Worm (Caenorhabditis elegans) whole organism, L1 larva: Measurements from ENCODE around the gene anoh-2.
A peak's percentile ranks its signal among the peaks of the same experiment; 100 is the strongest.

ENCODE experiments used
- C34B4.2 ChIP-seq: sonication (generic microtip); optimal IDR thresholded peaks from 2 replicates; lab custom pipeline; 2017; ENCODE audit warnings: mild to moderate bottlenecking, missing genetic modification characterization, missing compliant biosample characterization
- aha-1 ChIP-seq: fragments of 150-350 bp; optimal IDR thresholded peaks from 2 replicates; lab custom pipeline; 2014; ENCODE audit warnings: missing biosample characterization, missing genetic modification characterization
- alr-1 ChIP-seq: fragments of 200-800 bp; sonication (Bioruptor generic); optimal IDR thresholded peaks from 2 replicates; lab custom pipeline; 2018; ENCODE audit warnings: borderline replicate concordance, mild to moderate bottlenecking, missing genetic modification characterization, missing compliant biosample characterization
- aly-2 ChIP-seq: fragments of 150-350 bp; optimal IDR thresholded peaks from 2 replicates; lab custom pipeline; 2014; ENCODE audit warnings: missing biosample characterization, missing genetic modification characterization
- ceh-63 ChIP-seq: fragments of 200-800 bp; sonication (Bioruptor generic); optimal IDR thresholded peaks from 2 replicates; lab custom pipeline; 2018; ENCODE audit warnings: mild to moderate bottlenecking, missing genetic modification characterization, missing compliant biosample characterization
- ceh-8 ChIP-seq: fragments of 200-800 bp; sonication (Bioruptor generic); optimal IDR thresholded peaks from 2 replicates; lab custom pipeline; 2018; ENCODE audit warnings: mild to moderate bottlenecking, missing genetic modification characterization, moderate library complexity, missing compliant biosample characterization
- ceh-82 ChIP-seq, 3 experiments: fragments of 150-350 bp in 1 of 3; sonication (generic microtip) in 2 of 3; optimal IDR thresholded peaks; 2 replicates each; lab custom pipeline; 2014 to 2017; ENCODE audit warnings: missing biosample characterization in 3 of 3, missing genetic modification characterization in 3 of 3
- ceh-88 ChIP-seq: fragments of 200-800 bp; sonication (Bioruptor generic); IDR thresholded peaks from 2 replicates; pipeline ENCODE4 v1.3.6; 2022; ENCODE audit warnings: missing genetic modification characterization, missing compliant biosample characterization
- dpl-1 ChIP-seq, 3 experiments: fragments of 150-350 bp in 2 of 3; sonication (generic microtip) in 1 of 3; optimal IDR thresholded peaks; 2 replicates each; lab custom pipeline; 2014 to 2017; ENCODE audit warnings: missing biosample characterization in 3 of 3, missing genetic modification characterization in 3 of 3, missing genetic modification reagents in 3 of 3
- dsc-1 ChIP-seq: sonication (generic microtip); optimal IDR thresholded peaks from 2 replicates; lab custom pipeline; 2016; ENCODE audit warnings: mild to moderate bottlenecking, missing genetic modification characterization, missing compliant biosample characterization
- efl-3 ChIP-seq: fragments of 200-800 bp; sonication (Bioruptor generic); optimal IDR thresholded peaks from 2 replicates; lab custom pipeline; 2018; ENCODE audit warnings: mild to moderate bottlenecking, missing genetic modification characterization, missing compliant biosample characterization
- egl-27 ChIP-seq, 2 experiments: fragments of 150-350 bp in 1 of 2; sonication (generic microtip); optimal IDR thresholded peaks; 3 replicates each; lab custom pipeline; 2017 to 2018; ENCODE audit warnings: missing biosample characterization in 2 of 2, missing genetic modification characterization in 2 of 2, missing genetic modification reagents in 2 of 2
- elt-3 ChIP-seq, 6 experiments: fragments of 150-350 bp in 1 of 6; sonication (generic microtip); optimal IDR thresholded peaks; 2 replicates each; lab custom pipeline; 2017 to 2018; ENCODE audit warnings: missing biosample characterization in 6 of 6, missing genetic modification characterization in 6 of 6, inconsistent platforms in 1 of 6
- fkh-10 ChIP-seq: sonication (generic microtip); optimal IDR thresholded peaks from 2 replicates; lab custom pipeline; 2017; ENCODE audit warnings: missing biosample characterization, missing genetic modification reagents, missing genetic modification characterization
- fkh-4 ChIP-seq: sonication (generic microtip); optimal IDR thresholded peaks from 2 replicates; lab custom pipeline; 2016; ENCODE audit warnings: missing compliant biosample characterization, missing genetic modification characterization, borderline replicate concordance
- hlh-17 ChIP-seq: fragments of 200-800 bp; sonication (Bioruptor generic); optimal IDR thresholded peaks from 2 replicates; lab custom pipeline; 2018; ENCODE audit warnings: missing genetic modification characterization, mild to moderate bottlenecking, missing compliant biosample characterization, moderate library complexity, borderline replicate concordance
- irx-1 ChIP-seq: sonication (generic microtip); optimal IDR thresholded peaks from 2 replicates; lab custom pipeline; 2016; ENCODE audit warnings: missing genetic modification characterization, missing compliant biosample characterization
- isw-1 ChIP-seq: fragments of 200-800 bp; sonication (Bioruptor generic); IDR thresholded peaks from 2 replicates; pipeline ENCODE4 v1.3.6; 2022; ENCODE audit warnings: missing genetic modification characterization, missing compliant biosample characterization
- jun-1 ChIP-seq: fragments of 150-350 bp; optimal IDR thresholded peaks from 2 replicates; lab custom pipeline; 2014; ENCODE audit warnings: missing biosample characterization, missing genetic modification reagents, missing genetic modification characterization
- lin-13 ChIP-seq: fragments of 150-350 bp; optimal IDR thresholded peaks from 2 replicates; lab custom pipeline; 2014; ENCODE audit warnings: missing biosample characterization, missing genetic modification reagents, missing genetic modification characterization
- lin-14 ChIP-seq: fragments of 200-800 bp; sonication (Bioruptor generic); optimal IDR thresholded peaks from 2 replicates; lab custom pipeline; 2018; ENCODE audit warnings: mild to moderate bottlenecking, missing genetic modification characterization, moderate library complexity, missing compliant biosample characterization
- lin-15B ChIP-seq: fragments of 150-350 bp; sonication (generic microtip); optimal IDR thresholded peaks from 3 replicates; lab custom pipeline; 2014; ENCODE audit warnings: missing biosample characterization, missing genetic modification characterization
- lin-35 ChIP-seq, 2 experiments: fragments of 150-350 bp; optimal IDR thresholded peaks; 2 replicates each; lab custom pipeline; 2014; ENCODE audit warnings: missing biosample characterization in 2 of 2, missing genetic modification characterization in 2 of 2, missing genetic modification reagents in 2 of 2
- lin-39 ChIP-seq: fragments of 150-350 bp; optimal IDR thresholded peaks from 2 replicates; lab custom pipeline; 2014; ENCODE audit warnings: missing biosample characterization, missing genetic modification reagents, missing genetic modification characterization
- lir-3 ChIP-seq: sonication (generic microtip); optimal IDR thresholded peaks from 2 replicates; lab custom pipeline; 2016; ENCODE audit warnings: mild to moderate bottlenecking, missing genetic modification characterization, moderate library complexity, missing compliant biosample characterization; ENCODE audit not compliant: poor library complexity
- lsy-2 ChIP-seq, 2 experiments: fragments of 150-350 bp; optimal IDR thresholded peaks; 2 replicates each; lab custom pipeline; 2014; ENCODE audit warnings: missing biosample characterization in 2 of 2, missing genetic modification characterization in 2 of 2
- mab-9 ChIP-seq: fragments of 200-800 bp; sonication (Bioruptor generic); IDR thresholded peaks from 2 replicates; pipeline ENCODE4 v1.3.6; 2022; ENCODE audit warnings: missing genetic modification reagents, missing genetic modification characterization, missing compliant biosample characterization
- mef-2 ChIP-seq: fragments of 150-350 bp; optimal IDR thresholded peaks from 2 replicates; lab custom pipeline; 2014; ENCODE audit warnings: missing biosample characterization, missing genetic modification characterization
- mep-1 ChIP-seq: fragments of 150-350 bp; optimal IDR thresholded peaks from 2 replicates; lab custom pipeline; 2014; ENCODE audit warnings: missing biosample characterization, missing genetic modification characterization
- nhr-47 ChIP-seq: sonication (generic microtip); optimal IDR thresholded peaks from 2 replicates; lab custom pipeline; 2016; ENCODE audit warnings: mild to moderate bottlenecking, missing genetic modification characterization, moderate library complexity, missing compliant biosample characterization
- nhr-71 ChIP-seq: sonication (generic microtip); optimal IDR thresholded peaks from 2 replicates; lab custom pipeline; 2016; ENCODE audit warnings: mild to moderate bottlenecking, missing genetic modification characterization, moderate library complexity, missing compliant biosample characterization
- nhr-76 ChIP-seq: sonication (generic microtip); optimal IDR thresholded peaks from 2 replicates; lab custom pipeline; 2017; ENCODE audit warnings: missing biosample characterization, missing genetic modification characterization
- nhr-77 ChIP-seq: fragments of 150-350 bp; optimal IDR thresholded peaks from 2 replicates; lab custom pipeline; 2014; ENCODE audit warnings: missing biosample characterization, missing genetic modification characterization
- nhr-84 ChIP-seq: sonication (generic microtip); optimal IDR thresholded peaks from 2 replicates; lab custom pipeline; 2017; ENCODE audit warnings: missing biosample characterization, missing genetic modification characterization
- nhr-85 ChIP-seq: sonication (generic microtip); peaks from one replicate; lab custom pipeline; 2016; ENCODE audit warnings: missing genetic modification characterization, inconsistent platforms, missing compliant biosample characterization
- pag-3 ChIP-seq: sonication (generic microtip); optimal IDR thresholded peaks from 2 replicates; lab custom pipeline; 2017; ENCODE audit warnings: missing genetic modification characterization, mild to moderate bottlenecking, missing compliant biosample characterization, antibody characterized with exemption, borderline replicate concordance; ENCODE audit not compliant: insufficient read depth
- pax-3 ChIP-seq: fragments of 200-800 bp; sonication (Bioruptor generic); optimal IDR thresholded peaks from 2 replicates; lab custom pipeline; 2018; ENCODE audit warnings: mild to moderate bottlenecking, missing genetic modification characterization, moderate library complexity, missing compliant biosample characterization
- rnt-1 ChIP-seq: sonication (generic microtip); optimal IDR thresholded peaks from 2 replicates; lab custom pipeline; 2016; ENCODE audit warnings: mild to moderate bottlenecking, missing genetic modification characterization, moderate library complexity, missing compliant biosample characterization
- skn-1 ChIP-seq: fragments of 150-350 bp; optimal IDR thresholded peaks from 2 replicates; lab custom pipeline; 2014; ENCODE audit warnings: missing biosample characterization, missing genetic modification characterization
- sptf-1 ChIP-seq: fragments of 150-350 bp; optimal IDR thresholded peaks from 2 replicates; lab custom pipeline; 2014; ENCODE audit warnings: missing biosample characterization, missing genetic modification characterization
- sup-37 ChIP-seq: fragments of 200-800 bp; sonication (Bioruptor generic); optimal IDR thresholded peaks from 2 replicates; lab custom pipeline; 2018; ENCODE audit warnings: mild to moderate bottlenecking, missing genetic modification characterization, missing compliant biosample characterization
- swsn-7 ChIP-seq: sonication (generic microtip); optimal IDR thresholded peaks from 2 replicates; lab custom pipeline; 2016; ENCODE audit warnings: missing genetic modification characterization, missing compliant biosample characterization
- tbx-2 ChIP-seq: sonication (generic microtip); optimal IDR thresholded peaks from 2 replicates; lab custom pipeline; 2016; ENCODE audit warnings: missing genetic modification characterization, missing compliant biosample characterization
- unc-30 ChIP-seq: sonication (generic microtip); optimal IDR thresholded peaks from 2 replicates; lab custom pipeline; 2017; ENCODE audit warnings: missing biosample characterization, missing genetic modification characterization
- unc-86 ChIP-seq: sonication (generic microtip); optimal IDR thresholded peaks from 2 replicates; lab custom pipeline; 2016; ENCODE audit warnings: missing genetic modification characterization, missing compliant biosample characterization
- vab-15 ChIP-seq: sonication (generic microtip); optimal IDR thresholded peaks from 2 replicates; lab custom pipeline; 2017; ENCODE audit warnings: missing genotype, mild to moderate bottlenecking, missing genetic modification characterization, missing compliant biosample characterization
- xbp-1 ChIP-seq: sonication (generic microtip); optimal IDR thresholded peaks from 2 replicates; lab custom pipeline; 2016; ENCODE audit warnings: missing genetic modification characterization, missing compliant biosample characterization
- zag-1 ChIP-seq: fragments of 150-350 bp; optimal IDR thresholded peaks from 2 replicates; lab custom pipeline; 2014; ENCODE audit warnings: missing biosample characterization, missing genetic modification characterization

The anoh-2 gene

ce11 chrIV:14609774-14610173 lies 48.3 kb upstream of the anoh-2 start (continued):
- TF ChIP-seq tbx-2: no peak
- peak; percentile 84 for TF ChIP-seq nhr-85 (tag; lab: Kevin White, UChicago)
- no peak for TF ChIP-seq ceh-8
- no peak for TF ChIP-seq rnt-1 (tag; lab: Kevin White, UChicago)
- no peak for TF ChIP-seq sptf-1
- TF ChIP-seq elt-3 (tag; optimal IDR thresholded peaks at IDR 0.05; lab: Kevin White, UChicago): peak in 1 of 6 experiments; percentile 22
- TF ChIP-seq ceh-82 (tag; optimal IDR thresholded peaks at IDR 0.05; lab: Kevin White, UChicago): no peak
- no peak for TF ChIP-seq zag-1
- TF ChIP-seq ceh-88 (GFP tag; lab: Robert Waterston, UW): no peak
- no peak for TF ChIP-seq pax-3 (tag; lab: Kevin White, UChicago)
- TF ChIP-seq dsc-1 (tag; lab: Kevin White, UChicago): no peak
- TF ChIP-seq lin-35 (GFP tag; optimal IDR thresholded peaks at IDR 0.05; lab: Kevin White, UChicago): peak in 1 of 2 experiments; percentile 69
- peak; percentile 33 for TF ChIP-seq mep-1 (tag; lab: Kevin White, UChicago)

ce11 chrIV:14610942-14611724 lies 47.0 kb upstream of the anoh-2 start:
- TF ChIP-seq swsn-7 (tag; lab: Kevin White, UChicago) (peak; percentile 35), irx-1 (peak; percentile 7), lin-14 (GFP tag; lab: Kevin White, UChicago) (peak; percentile 82), elt-3 (tag; optimal IDR thresholded peaks at IDR 0.05; lab: Kevin White, UChicago) (peak in 3 of 6 experiments; percentile 44 to 60 (median 56)), lin-13 (GFP tag; lab: Kevin White, UChicago) (peak; percentile 21), jun-1 (tag; lab: Kevin White, UChicago) (no peak), lir-3 (tag; lab: Kevin White, UChicago) (no peak), xbp-1 (no peak), lsy-2 (tag; optimal IDR thresholded peaks at IDR 0.05; lab: Kevin White, UChicago) (peak; percentile 48 to 56), fkh-10 (no peak), unc-86 (no peak), mef-2 (tag; lab: Kevin White, UChicago) (no peak), skn-1 (peak; percentile 32), C34B4.2 (tag; lab: Kevin White, UChicago) (no peak), aly-2 (tag; lab: Kevin White, UChicago) (no peak), nhr-77 (tag; lab: Kevin White, UChicago) (peak; percentile 60), unc-30 (tag; lab: Kevin White, UChicago) (no peak), lin-39 (no peak), mab-9 (0 out of 2 replicates have a peak, but pooled peaks have one; percentile 7), nhr-47 (tag; lab: Kevin White, UChicago) (peak; percentile 41), vab-15 (tag; lab: Kevin White, UChicago) (no peak), alr-1 (tag; lab: Kevin White, UChicago) (no peak), sup-37 (no peak), isw-1 (GFP tag; lab: Robert Waterston, UW) (no peak), nhr-84 (no peak), dpl-1 (GFP tag; optimal IDR thresholded peaks at IDR 0.05; lab: Kevin White, UChicago) (peak in 2 of 3 experiments; percentile 29 to 54), pag-3 (tag; lab: Kevin White, UChicago) (no peak), ceh-8 (no peak), egl-27 (tag; optimal IDR thresholded peaks at IDR 0.05; lab: Kevin White, UChicago) (no peak), efl-3 (GFP tag; lab: Kevin White, UChicago) (peak; percentile 14), hlh-17 (GFP tag; lab: Kevin White, UChicago) (no peak), aha-1 (no peak), nhr-71 (tag; lab: Kevin White, UChicago) (peak; percentile 89), ceh-63 (GFP tag; lab: Kevin White, UChicago) (no peak), lin-15B (peak; percentile 55), nhr-76 (tag; lab: Kevin White, UChicago) (no peak), fkh-4 (tag; lab: Kevin White, UChicago) (no peak)
